Fruit fly (Drosophila melanogaster) whole organism, embryonic: ENCODE results near the gene Lim3.

ENCODE experiments used
- ATbp ChIP-seq: fragments of 200-800 bp; sonication (Bioruptor generic); optimal IDR thresholded peaks from 2 replicates; lab custom pipeline; 2017; ENCODE audit warnings: missing biosample characterization, mild to moderate bottlenecking, missing genetic modification characterization, missing genetic modification reagents
- Aef1 ChIP-seq: fragments of 200-800 bp; sonication (Bioruptor generic); IDR thresholded peaks from 3 replicates; pipeline ENCODE4 v1.3.6; 2022; ENCODE audit warnings: missing biosample characterization, missing genetic modification characterization
- BEAF-32 ChIP-seq: fragments of 200-800 bp; sonication (Bioruptor generic); optimal IDR thresholded peaks from 3 replicates; lab custom pipeline; 2017; ENCODE audit warnings: missing biosample characterization, missing genetic modification characterization, mild to moderate bottlenecking, moderate library complexity, missing genetic modification reagents
- CG10209 ChIP-seq: fragments of 200-800 bp; sonication (Bioruptor generic); optimal IDR thresholded peaks from 3 replicates; lab custom pipeline; 2017; ENCODE audit warnings: missing biosample characterization, mild to moderate bottlenecking, missing genetic modification characterization, missing genetic modification reagents
- CG10654 ChIP-seq: fragments of 200-800 bp; sonication (Bioruptor generic); optimal IDR thresholded peaks from 2 replicates; lab custom pipeline; 2016; ENCODE audit warnings: missing biosample characterization, missing genetic modification characterization
- CG11085 ChIP-seq: fragments of 200-800 bp; sonication (Bioruptor generic); IDR thresholded peaks from 2 replicates; pipeline ENCODE4 v1.3.6; 2022; ENCODE audit warnings: missing biosample characterization, missing genetic modification characterization
- CG11504 ChIP-seq: fragments of 200-800 bp; sonication (Bioruptor generic); optimal IDR thresholded peaks from 3 replicates; lab custom pipeline; 2019; ENCODE audit warnings: missing biosample characterization, mild to moderate bottlenecking, missing genetic modification characterization, moderate library complexity
- CG11696 ChIP-seq: fragments of 200-800 bp; sonication (Bioruptor generic); IDR thresholded peaks from 2 replicates; pipeline ENCODE4 v1.3.6; 2022; ENCODE audit warnings: missing biosample characterization, missing genetic modification characterization
- CG12071 ChIP-seq: fragments of 200-800 bp; sonication (Bioruptor generic); optimal IDR thresholded peaks from 3 replicates; lab custom pipeline; 2018; ENCODE audit warnings: missing biosample characterization, mild to moderate bottlenecking, missing genetic modification characterization
- CG12236 ChIP-seq: fragments of 200-800 bp; sonication (Bioruptor generic); optimal IDR thresholded peaks from 2 replicates; lab custom pipeline; 2016; ENCODE audit warnings: missing biosample characterization, missing genetic modification characterization
- CG1233 ChIP-seq: fragments of 200-800 bp; sonication (Bioruptor generic); optimal IDR thresholded peaks from 4 replicates; lab custom pipeline; 2018; ENCODE audit warnings: missing biosample characterization, mild to moderate bottlenecking, missing genetic modification characterization
- CG12769 ChIP-seq: fragments of 200-800 bp; sonication (Bioruptor generic); optimal IDR thresholded peaks from 2 replicates; lab custom pipeline; 2019; ENCODE audit warnings: missing biosample characterization, mild to moderate bottlenecking, missing genetic modification characterization, moderate library complexity
- CG12942 ChIP-seq: fragments of 200-800 bp; sonication (Bioruptor generic); optimal IDR thresholded peaks from 3 replicates; lab custom pipeline; 2016; ENCODE audit warnings: missing biosample characterization, missing genetic modification characterization
- CG17912 ChIP-seq: fragments of 200-800 bp; sonication (Bioruptor generic); optimal IDR thresholded peaks from 2 replicates; lab custom pipeline; 2018; ENCODE audit warnings: missing biosample characterization, mild to moderate bottlenecking, missing genetic modification characterization
- CG31388 ChIP-seq: fragments of 200-800 bp; sonication (Bioruptor generic); optimal IDR thresholded peaks from 2 replicates; lab custom pipeline; 2016; ENCODE audit warnings: missing biosample characterization, missing genetic modification characterization
- CG4854 ChIP-seq: fragments of 200-800 bp; sonication (Bioruptor generic); optimal IDR thresholded peaks from 2 replicates; lab custom pipeline; 2016; ENCODE audit warnings: missing biosample characterization, missing genetic modification characterization, inconsistent platforms
- CG6254 ChIP-seq: fragments of 200-800 bp; sonication (Bioruptor generic); optimal IDR thresholded peaks from 3 replicates; lab custom pipeline; 2017; ENCODE audit warnings: mild to moderate bottlenecking, missing biosample characterization, missing genetic modification reagents, missing genetic modification characterization
- CG6854 ChIP-seq: fragments of 200-800 bp; sonication (Bioruptor generic); optimal IDR thresholded peaks from 3 replicates; lab custom pipeline; 2017; ENCODE audit warnings: missing biosample characterization, mild to moderate bottlenecking, missing genetic modification characterization
- CG7839 ChIP-seq: fragments of 200-800 bp; sonication (Bioruptor generic); optimal IDR thresholded peaks from 3 replicates; lab custom pipeline; 2018; ENCODE audit warnings: missing biosample characterization, mild to moderate bottlenecking, missing genetic modification characterization, moderate library complexity
- CG8290 ChIP-seq, 3 experiments: fragments of 200-800 bp; sonication (Bioruptor generic); optimal IDR thresholded peaks; 2 replicates each; lab custom pipeline; 2016 to 2019; ENCODE audit warnings: missing biosample characterization in 3 of 3, missing genetic modification characterization in 3 of 3, mild to moderate bottlenecking in 2 of 3, moderate library complexity in 1 of 3
- CG9437 ChIP-seq: fragments of 200-800 bp; sonication (Bioruptor generic); optimal IDR thresholded peaks from 2 replicates; lab custom pipeline; 2018; ENCODE audit warnings: missing biosample characterization, mild to moderate bottlenecking, missing genetic modification characterization
- CkIIα-i1 ChIP-seq: fragments of 200-800 bp; sonication (Bioruptor generic); IDR thresholded peaks from 2 replicates; pipeline ENCODE4 v1.3.6; 2022; ENCODE audit warnings: missing biosample characterization, missing genetic modification characterization
- D19B ChIP-seq: fragments of 200-800 bp; sonication (Bioruptor generic); optimal IDR thresholded peaks from 2 replicates; lab custom pipeline; 2017; ENCODE audit warnings: missing biosample characterization, mild to moderate bottlenecking, missing genetic modification characterization
- Dbx ChIP-seq: fragments of 200-800 bp; sonication (Bioruptor generic); IDR thresholded peaks from 3 replicates; pipeline ENCODE4 v1.3.6; 2022; ENCODE audit warnings: missing biosample characterization, missing genetic modification characterization
- Deaf1 ChIP-seq: fragments of 200-800 bp; optimal IDR thresholded peaks from 3 replicates; lab custom pipeline; 2019; ENCODE audit warnings: missing biosample characterization, mild to moderate bottlenecking, missing genetic modification characterization, moderate library complexity
- Gug ChIP-seq: fragments of 200-800 bp; sonication (Bioruptor generic); IDR thresholded peaks from 4 replicates; pipeline ENCODE4 v1.3.6; 2022; ENCODE audit warnings: missing biosample characterization, missing genetic modification characterization
- NC2α ChIP-seq: fragments of 200-800 bp; sonication (Bioruptor generic); optimal IDR thresholded peaks from 2 replicates; lab custom pipeline; 2016; ENCODE audit warnings: missing biosample characterization, missing genetic modification characterization
- Six4 ChIP-seq: fragments of 200-800 bp; sonication (Bioruptor generic); optimal IDR thresholded peaks from 2 replicates; lab custom pipeline; 2016; ENCODE audit warnings: missing biosample characterization, missing genetic modification characterization
- Sox102F ChIP-seq: fragments of 200-800 bp; sonication (Bioruptor generic); optimal IDR thresholded peaks from 2 replicates; lab custom pipeline; 2018; ENCODE audit warnings: missing biosample characterization, mild to moderate bottlenecking, missing genetic modification characterization, moderate library complexity
- Spps ChIP-seq: fragments of 200-800 bp; sonication (Bioruptor generic); optimal IDR thresholded peaks from 2 replicates; lab custom pipeline; 2018; ENCODE audit warnings: missing biosample characterization, mild to moderate bottlenecking, missing genetic modification characterization
- Stat92E ChIP-seq, 3 experiments: fragments of >200 bp in 2 of 3; fragments of 200-800 bp in 1 of 3; sonication (Bioruptor generic) in 1 of 3; optimal IDR thresholded peaks; 2 replicates each; lab custom pipeline; 2017 to 2019; ENCODE audit warnings: missing biosample characterization in 3 of 3, missing genetic modification characterization in 3 of 3, mild to moderate bottlenecking in 1 of 3, moderate library complexity in 1 of 3
- ab ChIP-seq: fragments of 200-800 bp; sonication (Bioruptor generic); optimal IDR thresholded peaks from 2 replicates; lab custom pipeline; 2016; ENCODE audit warnings: missing biosample characterization, missing genetic modification characterization
- amos ChIP-seq: fragments of 200-800 bp; sonication (Bioruptor generic); IDR thresholded peaks from 2 replicates; pipeline ENCODE4 v1.3.6; 2022; ENCODE audit warnings: missing biosample characterization, missing genetic modification characterization; ENCODE audit not compliant: partially characterized antibody
- bowl ChIP-seq: fragments of 200-800 bp; sonication (Bioruptor generic); IDR thresholded peaks from 2 replicates; pipeline ENCODE4 v1.3.6; 2022; ENCODE audit warnings: missing biosample characterization, missing genetic modification characterization
- chm ChIP-seq: fragments of 200-800 bp; sonication (Bioruptor generic); IDR thresholded peaks from 2 replicates; pipeline ENCODE4 v1.3.6; 2022; ENCODE audit warnings: missing biosample characterization, missing genetic modification characterization
- chn ChIP-seq: fragments of 200-800 bp; sonication (Bioruptor generic); optimal IDR thresholded peaks from 2 replicates; lab custom pipeline; 2016; ENCODE audit warnings: missing biosample characterization, missing genetic modification characterization
- crol ChIP-seq: fragments of 200-800 bp; sonication (Bioruptor generic); IDR thresholded peaks from 2 replicates; pipeline ENCODE4 v1.3.6; 2022; ENCODE audit warnings: missing biosample characterization, missing genetic modification characterization
- dati ChIP-seq: fragments of 200-800 bp; sonication (Bioruptor generic); IDR thresholded peaks from 2 replicates; pipeline ENCODE4 v1.3.6; 2022; ENCODE audit warnings: missing biosample characterization, missing genetic modification characterization
- dysf ChIP-seq: fragments of 200-800 bp; sonication (Bioruptor generic); IDR thresholded peaks from 3 replicates; pipeline ENCODE4 v1.3.6; 2022; ENCODE audit warnings: missing biosample characterization, missing genetic modification characterization
- eyg ChIP-seq: fragments of 200-800 bp; sonication (Bioruptor generic); optimal IDR thresholded peaks from 3 replicates; lab custom pipeline; 2016; ENCODE audit warnings: missing biosample characterization, missing genetic modification characterization
- her ChIP-seq: fragments of 200-800 bp; sonication (Bioruptor generic); optimal IDR thresholded peaks from 2 replicates; lab custom pipeline; 2016; ENCODE audit warnings: missing biosample characterization, missing genetic modification characterization
- inv ChIP-seq: fragments of 200-800 bp; sonication (Bioruptor generic); IDR thresholded peaks from 2 replicates; pipeline ENCODE4 v1.3.6; 2022; ENCODE audit warnings: missing biosample characterization, missing genetic modification characterization; ENCODE audit not compliant: partially characterized antibody
- kah ChIP-seq: fragments of 200-800 bp; sonication (Bioruptor generic); optimal IDR thresholded peaks from 2 replicates; lab custom pipeline; 2018; ENCODE audit warnings: missing biosample characterization, mild to moderate bottlenecking, missing genetic modification characterization
- klu ChIP-seq: fragments of 200-800 bp; sonication (Bioruptor generic); IDR thresholded peaks from 2 replicates; pipeline ENCODE4 v1.3.6; 2022; ENCODE audit warnings: missing biosample characterization, missing genetic modification characterization
- oc ChIP-seq: fragments of 200-800 bp; sonication (Bioruptor generic); optimal IDR thresholded peaks from 2 replicates; lab custom pipeline; 2018; ENCODE audit warnings: missing biosample characterization, mild to moderate bottlenecking, missing genetic modification characterization, moderate library complexity
- tup ChIP-seq: fragments of 200-800 bp; sonication (Bioruptor generic); optimal IDR thresholded peaks from 2 replicates; lab custom pipeline; 2016; ENCODE audit warnings: missing biosample characterization, mild to moderate bottlenecking, missing genetic modification characterization, moderate library complexity
- twi ChIP-seq: fragments of 200-800 bp; optimal IDR thresholded peaks from 2 replicates; lab custom pipeline; 2019; ENCODE audit warnings: missing biosample characterization, mild to moderate bottlenecking, missing genetic modification characterization, moderate library complexity
- unpg ChIP-seq: fragments of 200-800 bp; sonication (Bioruptor generic); optimal IDR thresholded peaks from 3 replicates; lab custom pipeline; 2018; ENCODE audit warnings: missing biosample characterization, mild to moderate bottlenecking, missing genetic modification characterization, moderate library complexity

The Lim3 gene

DNA sequence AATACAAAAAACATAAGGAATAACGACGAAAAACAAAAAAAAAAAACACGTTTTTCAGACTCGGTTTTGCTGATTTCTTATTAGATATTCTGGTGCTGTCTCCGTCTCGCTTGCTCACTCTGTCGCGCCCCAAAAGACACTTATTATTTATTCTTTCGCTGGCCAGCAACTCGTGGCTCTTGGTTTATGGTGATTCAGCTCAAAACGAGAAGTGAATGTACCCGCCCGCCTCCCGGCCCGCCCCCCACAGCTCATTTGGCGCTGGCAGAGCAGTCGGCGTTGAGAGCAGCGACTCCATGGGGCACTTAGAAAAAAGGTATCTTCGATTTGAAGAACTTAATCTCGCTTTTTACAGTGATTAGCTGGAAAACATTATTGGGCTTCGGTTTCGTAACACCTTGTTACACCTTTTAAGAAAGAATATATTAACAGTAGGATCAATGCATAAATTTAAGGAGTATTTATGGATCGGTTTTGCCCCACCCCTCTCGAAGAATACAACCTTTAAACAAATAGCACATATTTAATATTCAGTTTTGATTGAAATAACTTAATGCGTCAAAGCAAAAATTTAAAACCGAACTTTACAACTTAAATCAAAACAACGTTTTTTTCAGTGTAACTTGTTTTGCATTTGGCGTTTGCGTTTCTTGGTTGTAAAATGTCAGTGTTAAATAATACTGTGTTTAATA is 33.4 kb upstream of the Lim3 start (continued):
- peak; percentile 26 for TF ChIP-seq CG10654 (GFP tag; lab: Kevin White, UChicago)
- peak; percentile 52 for TF ChIP-seq CG12071 (GFP tag; lab: Kevin White, UChicago)
- TF ChIP-seq Spps (tag; lab: Kevin White, UChicago), result peak; percentile 65
- peak; percentile 11 for TF ChIP-seq kah (GFP tag; lab: Kevin White, UChicago)
- peak; percentile 79 for TF ChIP-seq dysf
- TF ChIP-seq Six4 (GFP tag; lab: Kevin White, UChicago), result peak; percentile 58
- peak; percentile 51; the same call in 1 of the 3 replicates for TF ChIP-seq Dbx (GFP tag; lab: Robert Waterston, UW)
- peak; percentile 64 for TF ChIP-seq CG1233 (GFP tag; lab: Kevin White, UChicago)
- TF ChIP-seq CG9437, result peak; percentile 77
- peak; percentile 86 for TF ChIP-seq CG7839 (tag; lab: Kevin White, UChicago)
- peak; percentile 48; the same call in 1 of the 4 replicates for TF ChIP-seq Gug (GFP tag; lab: Robert Waterston, UW)
- peak in 1 of 3 experiments; percentile 5 for TF ChIP-seq Stat92E (GFP tag; optimal IDR thresholded peaks at IDR 0.05; lab: Kevin White, UChicago)
- TF ChIP-seq CG4854 (GFP tag; lab: Kevin White, UChicago), result peak; percentile 60
- TF ChIP-seq eyg (GFP tag; lab: Kevin White, UChicago), result peak; percentile 8
- TF ChIP-seq CG11504 (tag; lab: Kevin White, UChicago), result peak; percentile 77
- TF ChIP-seq her (GFP tag; lab: Kevin White, UChicago), result peak; percentile 52
- no peak for TF ChIP-seq CG11696
- peak; percentile 33 for TF ChIP-seq CG8290 (GFP tag; optimal IDR thresholded peaks at IDR 0.05; lab: Kevin White, UChicago)
- peak in 1 of 2 experiments; percentile 54 for TF ChIP-seq CG8290 (tag; optimal IDR thresholded peaks at IDR 0.05; lab: Kevin White, UChicago)
- no peak for TF ChIP-seq CG11085 (GFP tag; lab: Robert Waterston, UW)
- TF ChIP-seq CG12236 (GFP tag; lab: Kevin White, UChicago), result peak; percentile 57
- peak; percentile 62 for TF ChIP-seq NC2α (GFP tag; lab: Kevin White, UChicago)
- peak; percentile 55 for TF ChIP-seq chn (GFP tag; lab: Kevin White, UChicago)
- TF ChIP-seq twi (tag; lab: Kevin White, UChicago), result peak; percentile 59
- TF ChIP-seq tup (GFP tag; lab: Kevin White, UChicago), result peak; percentile 26
- TF ChIP-seq Aef1 (GFP tag; lab: Robert Waterston, UW), result no peak
- TF ChIP-seq oc, result peak; percentile 13
- TF ChIP-seq Deaf1 (tag; lab: Kevin White, UChicago), result peak; percentile 19
- peak; percentile 23; the same call in 1 of the 2 replicates for TF ChIP-seq klu
- TF ChIP-seq CG6254, result peak; percentile 65
- TF ChIP-seq D19B (GFP tag; lab: Kevin White, UChicago), result peak; percentile 72
- TF ChIP-seq ATbp, result peak; percentile 54
- no peak for TF ChIP-seq chm (GFP tag; lab: Robert Waterston, UW)
- TF ChIP-seq CG12942 (GFP tag; lab: Kevin White, UChicago), result peak; percentile 45
- no peak for TF ChIP-seq CG17912 (GFP tag; lab: Kevin White, UChicago)
- TF ChIP-seq CkIIα-i1 (GFP tag; lab: Robert Waterston, UW), result no peak
- TF ChIP-seq CG10209, result peak; percentile 70
- no peak for TF ChIP-seq amos
- no peak for TF ChIP-seq BEAF-32 (GFP tag; lab: Kevin White, UChicago)
- no peak for TF ChIP-seq inv (GFP tag; lab: Robert Waterston, UW)
- peak; percentile 58 for TF ChIP-seq Sox102F (GFP tag; lab: Kevin White, UChicago)
- peak; percentile 49 for TF ChIP-seq CG12769 (tag; lab: Kevin White, UChicago)
- no peak for TF ChIP-seq bowl
- TF ChIP-seq dati (GFP tag; lab: Robert Waterston, UW), result no peak
- TF ChIP-seq ab (GFP tag; lab: Kevin White, UChicago), result no peak
- peak; percentile 71 for TF ChIP-seq unpg (GFP tag; lab: Kevin White, UChicago)
- TF ChIP-seq CG6854 (GFP tag; lab: Kevin White, UChicago), result peak; percentile 73
- TF ChIP-seq CG31388 (GFP tag; lab: Kevin White, UChicago), result peak; percentile 1
- peak; percentile 69; the same call in 1 of the 2 replicates for TF ChIP-seq crol
